Worm (Caenorhabditis elegans) whole organism, L3 larva: ENCODE results near the gene knl-1.

Experiments
- nhr-28 ChIP-seq: fragments of 150-350 bp; optimal IDR thresholded peaks from 2 replicates; lab custom pipeline; 2014; ENCODE audit warnings: missing biosample characterization, missing genetic modification characterization
- unc-39 ChIP-seq: sonication (generic microtip); optimal IDR thresholded peaks from 4 replicates; lab custom pipeline; 2017; ENCODE audit warnings: missing biosample characterization, missing genetic modification characterization
- zag-1 ChIP-seq: fragments of 150-350 bp; optimal IDR thresholded peaks from 2 replicates; lab custom pipeline; 2014; ENCODE audit warnings: missing biosample characterization, missing genetic modification characterization

ce11 chrIII:8235880-8236279 lies 14.6 kb upstream of the knl-1 start, which contains the start of gene C02F5.5:
- no peak for TF ChIP-seq unc-39
- no peak for TF ChIP-seq zag-1 (tag; lab: Kevin White, UChicago)
- TF ChIP-seq nhr-28 (tag; lab: Kevin White, UChicago) = no peak
